Fruit fly (Drosophila melanogaster): Measurements from ENCODE around the gene Rabex-5.

DNA sequence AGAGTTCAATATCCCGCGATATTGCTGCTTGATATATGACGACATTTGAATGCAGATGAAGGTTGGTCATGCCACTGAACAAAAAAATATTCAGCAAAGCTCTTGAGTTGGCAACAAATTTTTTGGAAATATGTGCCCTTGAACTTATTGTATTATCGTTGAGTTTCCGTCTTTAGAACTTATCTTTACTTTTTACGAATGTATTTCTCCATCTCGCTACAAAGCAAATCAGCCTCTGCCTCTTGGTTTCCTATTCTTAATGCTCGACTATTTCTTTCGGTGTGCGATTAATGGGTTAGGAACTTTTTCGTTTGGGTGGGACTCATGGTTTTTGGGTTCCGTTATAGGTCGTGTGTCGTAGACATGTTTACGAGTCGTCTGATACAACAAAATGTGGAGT, 27.4 kb downstream of the Rabex-5 start:
- no peak for TF ChIP-seq CG8478 (optimal IDR thresholded peaks at IDR 0.05)
- no peak for TF ChIP-seq CTCF (optimal IDR thresholded peaks at IDR 0.05)
